1 fruit fly cellular context compared by ENCODE assay signal in genomic region chr3L:5188402-5188801, dm6.
A peak's percentile ranks its signal among the peaks of the same experiment; 100 is the strongest.
TF ChIP-seq lines count a peak whose summit lies in the region.

No protein-coding gene starts in this region.

TF ChIP-seq in whole organism, embryonic, 481 proteins besides CTCF, POLR2A, EP300 and RAD21 (continued from another document):
- TF ChIP-seq wor (GFP tag; IDR thresholded peaks at IDR 0.05; lab: Robert Waterston, UW) (no peak), CG11504 (tag; optimal IDR thresholded peaks at IDR 0.05; lab: Kevin White, UChicago) (peak; percentile 59), lov (optimal IDR thresholded peaks at IDR 0.05; lab: Kevin White, UChicago) (no peak), lov (GFP tag; IDR thresholded peaks at IDR 0.05; lab: Robert Waterston, UW) (no peak), CG9876 (GFP tag; optimal IDR thresholded peaks at IDR 0.05; lab: Kevin White, UChicago) (no peak), CG1529 (GFP tag; optimal IDR thresholded peaks at IDR 0.05; lab: Kevin White, UChicago) (no peak), Dip3 (GFP tag; optimal IDR thresholded peaks at IDR 0.05; lab: Kevin White, UChicago) (peak; percentile 32), cg (GFP tag; optimal IDR thresholded peaks at IDR 0.05; lab: Kevin White, UChicago) (no peak), PHDP (tag; optimal IDR thresholded peaks at IDR 0.05; lab: Kevin White, UChicago) (peak; percentile 15), vvl (GFP tag; IDR thresholded peaks at IDR 0.05; lab: Robert Waterston, UW) (no peak), onecut (GFP tag; IDR thresholded peaks at IDR 0.05; lab: Robert Waterston, UW) (no peak), Drgx (GFP tag; IDR thresholded peaks at IDR 0.05; lab: Robert Waterston, UW) (0 out of 2 replicates have a peak, but pooled peaks have one; percentile 9), CG12155 (GFP tag; optimal IDR thresholded peaks at IDR 0.05; lab: Kevin White, UChicago) (peak; percentile 27), CoRest (tag; optimal IDR thresholded peaks at IDR 0.05; lab: Kevin White, UChicago) (peak; percentile 15), Mad (GFP tag; optimal IDR thresholded peaks at IDR 0.05; lab: Kevin White, UChicago) (no peak), Mrtf (GFP tag; IDR thresholded peaks at IDR 0.05; lab: Robert Waterston, UW) (no peak), Fer2 (tag; optimal IDR thresholded peaks at IDR 0.05; lab: Kevin White, UChicago) (no peak), cas (GFP tag; IDR thresholded peaks at IDR 0.05; lab: Robert Waterston, UW) (no peak), Sox100B (GFP tag; optimal IDR thresholded peaks at IDR 0.05; lab: Kevin White, UChicago) (peak; percentile 16), Med (GFP tag; lab: Kevin White, UChicago) (no peak), HLH3B (GFP tag; IDR thresholded peaks at IDR 0.05; lab: Robert Waterston, UW) (0 out of 2 replicates have a peak, but pooled peaks have one; percentile 32), mam (GFP tag; optimal IDR thresholded peaks at IDR 0.05; lab: Kevin White, UChicago) (peak; percentile 26), CG8924 (tag; optimal IDR thresholded peaks at IDR 0.05; lab: Kevin White, UChicago) (peak; percentile 20), fu2 (GFP tag; optimal IDR thresholded peaks at IDR 0.05; lab: Kevin White, UChicago) (no peak), CG4404 (GFP tag; IDR thresholded peaks at IDR 0.05; lab: Robert Waterston, UW) (no peak), CG12391 (tag; optimal IDR thresholded peaks at IDR 0.05; lab: Kevin White, UChicago) (peak; percentile 28), Hmx (GFP tag; optimal IDR thresholded peaks at IDR 0.05; lab: Kevin White, UChicago) (no peak), Blimp-1 (GFP tag; optimal IDR thresholded peaks at IDR 0.05; lab: Kevin White, UChicago) (peak; percentile 16), CG9437 (GFP tag; optimal IDR thresholded peaks at IDR 0.05; lab: Kevin White, UChicago) (peak; percentile 0), CG13123 (GFP tag; optimal IDR thresholded peaks at IDR 0.05; lab: Kevin White, UChicago) (no peak), CG30403 (GFP tag; optimal IDR thresholded peaks at IDR 0.05; lab: Kevin White, UChicago) (peak; percentile 10), lola (GFP tag; optimal IDR thresholded peaks at IDR 0.05; lab: Kevin White, UChicago) (peak in 1 of 3 experiments; percentile 27), CG13424 (tag; optimal IDR thresholded peaks at IDR 0.05; lab: Kevin White, UChicago) (no peak), dmrt11E (tag; optimal IDR thresholded peaks at IDR 0.05; lab: Kevin White, UChicago) (peak; percentile 29), CG10979 (tag; optimal IDR thresholded peaks at IDR 0.05; lab: Kevin White, UChicago) (peak; percentile 14)
